Fruit fly (Drosophila melanogaster): ENCODE data around the gene CG5001.
A peak's percentile ranks its signal among the peaks of the same experiment; 100 is the strongest.

CG5001 gene

dm6 chr2L:1217892-1218473, 32.4 kb downstream of the CG5001 start (continued):
- TF ChIP-seq ham (GFP tag; IDR thresholded peaks at IDR 0.05): no peak
- no peak for TF ChIP-seq Oli (tag; optimal IDR thresholded peaks at IDR 0.05)
- TF ChIP-seq CG6272 (GFP tag; IDR thresholded peaks at IDR 0.05): no peak
- no peak for TF ChIP-seq lab (GFP tag; optimal IDR thresholded peaks at IDR 0.05)
- TF ChIP-seq her (GFP tag; optimal IDR thresholded peaks at IDR 0.05): no peak
- TF ChIP-seq CG17802 (tag; optimal IDR thresholded peaks at IDR 0.05): no peak
- TF ChIP-seq ab (GFP tag; optimal IDR thresholded peaks at IDR 0.05): no peak
- no peak for TF ChIP-seq sens-2 (GFP tag; IDR thresholded peaks at IDR 0.05)
- TF ChIP-seq Camta (GFP tag; optimal IDR thresholded peaks at IDR 0.05): no peak
- no peak for TF ChIP-seq Myb (GFP tag; optimal IDR thresholded peaks at IDR 0.05)
- TF ChIP-seq chif (GFP tag; optimal IDR thresholded peaks at IDR 0.05): no peak
- peak; percentile 12 for TF ChIP-seq chn (GFP tag; optimal IDR thresholded peaks at IDR 0.05)
- no peak for TF ChIP-seq CG7987 (GFP tag; optimal IDR thresholded peaks at IDR 0.05)
- TF ChIP-seq ERR (GFP tag; optimal IDR thresholded peaks at IDR 0.05): no peak
- no peak for TF ChIP-seq p53 (GFP tag; optimal IDR thresholded peaks at IDR 0.05)
- TF ChIP-seq repo (GFP tag; optimal IDR thresholded peaks at IDR 0.05): no peak
- no peak for TF ChIP-seq CG17829 (tag; optimal IDR thresholded peaks at IDR 0.05)
- TF ChIP-seq CG15696 (tag; optimal IDR thresholded peaks at IDR 0.05): no peak
- TF ChIP-seq dpn (GFP tag; optimal IDR thresholded peaks at IDR 0.05): no peak
- TF ChIP-seq ind (GFP tag; optimal IDR thresholded peaks at IDR 0.05): no peak
- no peak for TF ChIP-seq bcd (GFP tag; optimal IDR thresholded peaks at IDR 0.05)
- TF ChIP-seq hth (optimal IDR thresholded peaks at IDR 0.05): no peak
- TF ChIP-seq CG14860 (GFP tag; IDR thresholded peaks at IDR 0.05; ENCODE audit: partially characterized antibody): no peak
- TF ChIP-seq dmrt11E (tag; optimal IDR thresholded peaks at IDR 0.05): no peak
- TF ChIP-seq so (GFP tag; IDR thresholded peaks at IDR 0.05): no peak
- TF ChIP-seq cad (GFP tag; optimal IDR thresholded peaks at IDR 0.05): no peak
- no peak for TF ChIP-seq CG4360 (GFP tag; IDR thresholded peaks at IDR 0.05)
- no peak for TF ChIP-seq stwl (tag; optimal IDR thresholded peaks at IDR 0.05)
- TF ChIP-seq CG13775 (GFP tag; optimal IDR thresholded peaks at IDR 0.05): no peak
- TF ChIP-seq gcm2 (GFP tag; optimal IDR thresholded peaks at IDR 0.05): no peak
- no peak for TF ChIP-seq CG7745 (tag; optimal IDR thresholded peaks at IDR 0.05)
- peak; percentile 50 for TF ChIP-seq cg (GFP tag; optimal IDR thresholded peaks at IDR 0.05)
- TF ChIP-seq fd102C (GFP tag; optimal IDR thresholded peaks at IDR 0.05): no peak
- 0 out of 3 replicates have a peak, but pooled peaks have one; percentile 27 for TF ChIP-seq CG11695 (GFP tag; IDR thresholded peaks at IDR 0.05)
- no peak for TF ChIP-seq ap (GFP tag; IDR thresholded peaks at IDR 0.05)
- TF ChIP-seq CG9797 (GFP tag; optimal IDR thresholded peaks at IDR 0.05): no peak
- TF ChIP-seq zfh2 (GFP tag; optimal IDR thresholded peaks at IDR 0.05): no peak
- TF ChIP-seq Hr39 (optimal IDR thresholded peaks at IDR 0.05): no peak
- TF ChIP-seq CG31365 (tag; optimal IDR thresholded peaks at IDR 0.05): no peak
- TF ChIP-seq Rx (GFP tag; IDR thresholded peaks at IDR 0.05): no peak
- TF ChIP-seq Ets97D (GFP tag; optimal IDR thresholded peaks at IDR 0.05): no peak
- TF ChIP-seq CG12659 (GFP tag; optimal IDR thresholded peaks at IDR 0.05): peak; percentile 6
- TF ChIP-seq vnd (GFP tag; IDR thresholded peaks at IDR 0.05; ENCODE audit: partially characterized antibody): no peak
- no peak for TF ChIP-seq CG4424 (GFP tag; optimal IDR thresholded peaks at IDR 0.05)
- no peak for TF ChIP-seq Neu2 (GFP tag; optimal IDR thresholded peaks at IDR 0.05; ENCODE audit: borderline replicate concordance)
- no peak for TF ChIP-seq dm (GFP tag; optimal IDR thresholded peaks at IDR 0.05)
- no peak for TF ChIP-seq schlank (tag; optimal IDR thresholded peaks at IDR 0.05)
- TF ChIP-seq CG12155 (GFP tag; optimal IDR thresholded peaks at IDR 0.05): no peak
- TF ChIP-seq Awh (GFP tag; IDR thresholded peaks at IDR 0.05): no peak
- no peak for TF ChIP-seq unc-4 (GFP tag; IDR thresholded peaks at IDR 0.05; ENCODE audit: partially characterized antibody)
- no peak for TF ChIP-seq vvl (GFP tag; IDR thresholded peaks at IDR 0.05)
- TF ChIP-seq CG8388 (GFP tag; optimal IDR thresholded peaks at IDR 0.05): no peak

Data from whole organism, embryonic.